Worm (Caenorhabditis elegans) whole organism, L3 larva: ENCODE data around the gene Y97E10AR.3.

ENCODE experiments used
- ceh-28 ChIP-seq: fragments of 150-350 bp; optimal IDR thresholded peaks from 2 replicates; lab custom pipeline; 2014; ENCODE audit warnings: missing biosample characterization, missing genetic modification reagents, missing genetic modification characterization
- nhr-237 ChIP-seq: fragments of 150-350 bp; optimal IDR thresholded peaks from 2 replicates; lab custom pipeline; 2014; ENCODE audit warnings: missing biosample characterization, missing genetic modification characterization
- unc-62 ChIP-seq: fragments of 150-350 bp; sonication (generic microtip); optimal IDR thresholded peaks from 4 replicates; lab custom pipeline; 2014; ENCODE audit warnings: missing biosample characterization, missing genetic modification reagents, missing genetic modification characterization

DNA sequence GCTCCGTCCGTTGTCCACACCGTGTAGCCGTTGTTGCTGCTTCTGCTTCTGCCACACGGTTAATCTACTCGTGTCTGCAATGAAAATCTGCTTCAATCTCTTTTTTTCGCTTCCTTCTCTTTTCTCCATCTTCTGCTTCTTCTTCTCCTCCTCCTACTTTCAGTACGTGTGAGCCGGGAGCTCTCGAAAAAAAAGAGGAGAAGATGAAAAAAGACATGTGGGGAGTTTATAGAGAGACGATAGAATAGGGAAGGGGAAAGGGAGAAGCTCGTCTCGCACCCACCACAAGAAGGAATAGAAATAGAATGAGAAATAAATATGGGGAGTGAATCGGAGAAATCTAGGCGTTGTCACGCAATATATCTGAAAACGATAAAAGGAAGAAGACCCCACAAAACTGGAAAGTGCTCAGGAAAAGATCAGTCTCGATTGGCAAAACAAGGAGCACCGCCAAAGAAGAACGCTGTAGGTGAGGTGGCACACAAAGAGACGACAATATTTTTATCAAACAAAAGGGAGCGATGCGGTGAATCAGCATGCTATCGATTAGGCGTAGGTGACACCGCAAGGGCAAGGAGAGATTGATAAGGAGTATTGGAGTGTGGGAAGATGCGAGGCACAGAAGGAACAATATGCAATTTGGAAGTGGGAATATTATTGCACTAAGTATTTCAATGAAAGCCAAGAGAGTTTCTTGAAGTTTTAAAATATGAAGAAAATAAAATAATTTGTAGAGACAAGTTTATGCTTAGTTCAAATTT lies 29.4 kb downstream of the Y97E10AR.3 start, which contains the start of gene let-413:
- no peak for TF ChIP-seq nhr-237 (tag; lab: Kevin White, UChicago)
- TF ChIP-seq ceh-28, result no peak
- no peak for TF ChIP-seq unc-62
